Worm (Caenorhabditis elegans): ENCODE measurements around the gene C27A2.12.

Gene C27A2.12

ce11 chrII:5099649-5100048, 41.7 kb upstream of the C27A2.12 start, which contains the start of gene C04G6.6:
C04G6.6 (minus strand) TSS chrII:5099749.
- TF ChIP-seq ama-1 (optimal IDR thresholded peaks at IDR 0.05) (no peak), ama-1 (GFP tag; optimal IDR thresholded peaks at IDR 0.05) (no peak), ztf-28 (GFP tag; IDR thresholded peaks at IDR 0.05) (no peak), gei-17 (GFP tag; optimal IDR thresholded peaks at IDR 0.05) (no peak), hmg-1.2 (GFP tag; IDR thresholded peaks at IDR 0.05) (no peak), mel-28 (tag; optimal IDR thresholded peaks at IDR 0.05; ENCODE audit: borderline replicate concordance) (no peak), nfyb-1 (GFP tag; IDR thresholded peaks at IDR 0.05) (no peak), lsl-1 (GFP tag; optimal IDR thresholded peaks at IDR 0.05) (no peak), snpc-3.4 (tag; optimal IDR thresholded peaks at IDR 0.05) (no peak), hsf-1 (GFP tag; IDR thresholded peaks at IDR 0.05) (no peak), unc-62 (GFP tag; optimal IDR thresholded peaks at IDR 0.05) (no peak), madf-3 (GFP tag; IDR thresholded peaks at IDR 0.05) (no peak), lin-35 (GFP tag; optimal IDR thresholded peaks at IDR 0.05) (no peak), sptf-2 (GFP tag; optimal IDR thresholded peaks at IDR 0.05) (no peak), let-526 (GFP tag; IDR thresholded peaks at IDR 0.05) (no peak)

ce11 chrII:5099034-5099433, 41.1 kb upstream of the C27A2.12 start:
- TF ChIP-seq dox-1 (GFP tag; IDR thresholded peaks at IDR 0.05) (no peak), F57C9.4 (tag; optimal IDR thresholded peaks at IDR 0.05) (no peak), akir-1 (GFP tag; optimal IDR thresholded peaks at IDR 0.05) (no peak), ztf-22 (GFP tag; optimal IDR thresholded peaks at IDR 0.05) (no peak), F49E8.2 (tag; optimal IDR thresholded peaks at IDR 0.05; ENCODE audit: insufficient read depth) (no peak), die-1 (tag; optimal IDR thresholded peaks at IDR 0.05) (no peak), sea-2 (GFP tag; IDR thresholded peaks at IDR 0.05) (no peak), B0035.1 (tag; optimal IDR thresholded peaks at IDR 0.05) (no peak), F39B2.1 (GFP tag; IDR thresholded peaks at IDR 0.05) (no peak), bed-1 (GFP tag; IDR thresholded peaks at IDR 0.05) (no peak), hrde-1 (tag; optimal IDR thresholded peaks at IDR 0.05; ENCODE audit: borderline replicate concordance) (no peak)

- peak; percentile 92 for TF ChIP-seq egrh-3 (GFP tag; IDR thresholded peaks at IDR 0.05)
Measured at ce11 chrII:5097463-5097862, 39.5 kb upstream of the C27A2.12 start.

- TF ChIP-seq nfya-2 (GFP tag; IDR thresholded peaks at IDR 0.05): no peak
- TF ChIP-seq lsl-1 (GFP tag; optimal IDR thresholded peaks at IDR 0.05): no peak
- TF ChIP-seq F57C9.4 (tag; optimal IDR thresholded peaks at IDR 0.05): no peak
- TF ChIP-seq snpc-1.3 (tag; optimal IDR thresholded peaks at IDR 0.05; ENCODE audit: insufficient read depth): no peak
- no peak for TF ChIP-seq ztf-18 (tag; optimal IDR thresholded peaks at IDR 0.05)
- TF ChIP-seq nhr-27 (tag; optimal IDR thresholded peaks at IDR 0.05): no peak
- TF ChIP-seq F49E8.2 (tag; optimal IDR thresholded peaks at IDR 0.05; ENCODE audit: insufficient read depth): no peak
- TF ChIP-seq B0336.3 (GFP tag; IDR thresholded peaks at IDR 0.05): no peak
- TF ChIP-seq pha-4 (tag; optimal IDR thresholded peaks at IDR 0.05): no peak
- no peak for TF ChIP-seq egl-18 (GFP tag; IDR thresholded peaks at IDR 0.05)
- no peak for TF ChIP-seq madf-3 (GFP tag; IDR thresholded peaks at IDR 0.05)
Measured at ce11 chrII:5093945-5094344, 36.0 kb upstream of the C27A2.12 start, which contains the start of gene C04G6.13. C04G6.13 (plus strand) TSS chrII:5094245.
